Fruit fly (Drosophila melanogaster): Measurements from ENCODE around the gene Pgant7.
A peak's percentile ranks its signal among the peaks of the same experiment; 100 is the strongest.

Gene Pgant7

dm6 chrX:18534393-18534792 is 34.6 kb upstream of the Pgant7 start:
- TF ChIP-seq ey (GFP tag; optimal IDR thresholded peaks at IDR 0.05), result no peak
- TF ChIP-seq Dif (GFP tag; optimal IDR thresholded peaks at IDR 0.05; ENCODE audit: partially characterized antibody), result peak; percentile 84
- no peak for TF ChIP-seq br (GFP tag; optimal IDR thresholded peaks at IDR 0.05)
- TF ChIP-seq Abd-B (GFP tag; optimal IDR thresholded peaks at IDR 0.05), result no peak
- peak; percentile 63 to 72 for TF ChIP-seq dl (GFP tag; optimal IDR thresholded peaks at IDR 0.05; ENCODE audit: insufficient read depth in 1 of 2, partially characterized antibody in 2 of 2)
- peak; percentile 50 for TF ChIP-seq Vsx2 (GFP tag; optimal IDR thresholded peaks at IDR 0.05; ENCODE audit: partially characterized antibody)
- TF ChIP-seq Hr83 (GFP tag; optimal IDR thresholded peaks at IDR 0.05; ENCODE audit: poor library complexity, severe bottlenecking), result no peak
- no peak for TF ChIP-seq Hr78 (GFP tag; optimal IDR thresholded peaks at IDR 0.05)
- no peak for TF ChIP-seq rgr (GFP tag; optimal IDR thresholded peaks at IDR 0.05)
- no peak for TF ChIP-seq CrebA (GFP tag; optimal IDR thresholded peaks at IDR 0.05; ENCODE audit: borderline replicate concordance)

dm6 chrX:18533308-18533707 is 33.5 kb upstream of the Pgant7 start:
- TF ChIP-seq rgr (GFP tag; optimal IDR thresholded peaks at IDR 0.05) (peak; percentile 40), foxo (GFP tag; optimal IDR thresholded peaks at IDR 0.05) (peak in 1 of 2 experiments; percentile 31), OdsH (GFP tag; optimal IDR thresholded peaks at IDR 0.05) (peak; percentile 20), HLH106 (tag; optimal IDR thresholded peaks at IDR 0.05) (peak; percentile 19), Sp1 (GFP tag; optimal IDR thresholded peaks at IDR 0.05) (peak; percentile 28), Dfd (GFP tag; optimal IDR thresholded peaks at IDR 0.05) (no peak), CG32264 (GFP tag; optimal IDR thresholded peaks at IDR 0.05) (no peak), br (GFP tag; optimal IDR thresholded peaks at IDR 0.05) (no peak), psq (GFP tag; optimal IDR thresholded peaks at IDR 0.05) (peak; percentile 2), ey (GFP tag; optimal IDR thresholded peaks at IDR 0.05) (peak; percentile 32), h (GFP tag; optimal IDR thresholded peaks at IDR 0.05) (peak; percentile 15), fru (GFP tag; optimal IDR thresholded peaks at IDR 0.05) (peak; percentile 31)

- TF ChIP-seq Vsx2 (GFP tag; optimal IDR thresholded peaks at IDR 0.05; ENCODE audit: partially characterized antibody) (no peak), jim (GFP tag; optimal IDR thresholded peaks at IDR 0.05) (no peak), dl (GFP tag; optimal IDR thresholded peaks at IDR 0.05; ENCODE audit: insufficient read depth in 1 of 2, partially characterized antibody in 2 of 2) (no peak), h (GFP tag; optimal IDR thresholded peaks at IDR 0.05) (no peak), CG9705 (GFP tag; optimal IDR thresholded peaks at IDR 0.05) (no peak), GATAd (GFP tag; optimal IDR thresholded peaks at IDR 0.05) (no peak)
These were observed 28.5 kb upstream of the Pgant7 start, which contains the start of the genes CG15042 and CG15047 for dm6 chrX:18528166-18528733. Gene CG15042 (minus strand): TSS chrX:18528266. Gene CG15047 (plus strand): TSS chrX:18528683.

dm6 chrX:18524594-18525266 is 24.9 kb upstream of the Pgant7 start:
- peak; percentile 15 for TF ChIP-seq fru (GFP tag; optimal IDR thresholded peaks at IDR 0.05)
- peak in 1 of 2 experiments; percentile 45 for TF ChIP-seq foxo (GFP tag; optimal IDR thresholded peaks at IDR 0.05)
- TF ChIP-seq HLH106 (tag; optimal IDR thresholded peaks at IDR 0.05), result peak; percentile 15
- TF ChIP-seq dmrt93B (GFP tag; optimal IDR thresholded peaks at IDR 0.05), result peak; percentile 8
- no peak for TF ChIP-seq brk (GFP tag; optimal IDR thresholded peaks at IDR 0.05)
- peak; percentile 1 for TF ChIP-seq h (GFP tag; optimal IDR thresholded peaks at IDR 0.05)
- TF ChIP-seq br (GFP tag; optimal IDR thresholded peaks at IDR 0.05), result peak; percentile 11
- no peak for TF ChIP-seq Vsx2 (GFP tag; optimal IDR thresholded peaks at IDR 0.05; ENCODE audit: partially characterized antibody)
- TF ChIP-seq Sp1 (GFP tag; optimal IDR thresholded peaks at IDR 0.05), result peak; percentile 24

- TF ChIP-seq Jra (GFP tag; optimal IDR thresholded peaks at IDR 0.05), result no peak
- TF ChIP-seq Rel (GFP tag; optimal IDR thresholded peaks at IDR 0.05), result no peak
- TF ChIP-seq Rel (tag; optimal IDR thresholded peaks at IDR 0.05), result no peak
These were observed 23.5 kb upstream of the Pgant7 start for dm6 chrX:18523146-18523812.

Data from whole organism, wandering third instar larva.